Fruit fly (Drosophila melanogaster): Measurements from ENCODE around the gene CG18549.

- TF ChIP-seq CG9948 (tag; optimal IDR thresholded peaks at IDR 0.05) (no peak), Ets98B (GFP tag; IDR thresholded peaks at IDR 0.05) (no peak), CG8159 (tag; optimal IDR thresholded peaks at IDR 0.05) (no peak), CG32121 (GFP tag; IDR thresholded peaks at IDR 0.05) (no peak), gl (tag; optimal IDR thresholded peaks at IDR 0.05) (no peak), rn (GFP tag; IDR thresholded peaks at IDR 0.05) (no peak), EcR (GFP tag; optimal IDR thresholded peaks at IDR 0.05) (peak; percentile 91), D1 (tag; optimal IDR thresholded peaks at IDR 0.05) (no peak), CG34367 (tag; optimal IDR thresholded peaks at IDR 0.05) (no peak), CG14655 (GFP tag; optimal IDR thresholded peaks at IDR 0.05) (no peak), CG12605 (GFP tag; IDR thresholded peaks at IDR 0.05) (no peak), CG17806 (tag; optimal IDR thresholded peaks at IDR 0.05) (no peak)
These were observed 1.7 kb downstream of the CG18549 start for dm6 chr3R:12450713-12451259.
